Worm (Caenorhabditis elegans) whole organism, young adult: ENCODE data around the gene sec-23.

Experiments
- B0336.3 ChIP-seq: fragments of 200-800 bp; sonication (Bioruptor generic); IDR thresholded peaks from 2 replicates; pipeline ENCODE4 v1.3.6; 2022; ENCODE audit warnings: missing genetic modification characterization, missing compliant biosample characterization
- C17E4.6 ChIP-seq: fragments of 200-800 bp; sonication (Bioruptor generic); IDR thresholded peaks from 2 replicates; pipeline ENCODE4 v1.3.6; 2022; ENCODE audit warnings: missing genetic modification reagents, missing genetic modification characterization, missing compliant biosample characterization
- D2030.7 ChIP-seq: fragments of 200-800 bp; sonication (Bioruptor generic); IDR thresholded peaks from 2 replicates; pipeline ENCODE4 v1.3.6; 2022; ENCODE audit warnings: missing genetic modification reagents, missing genetic modification characterization, missing compliant biosample characterization
- F37B4.10 ChIP-seq: fragments of 200-800 bp; sonication (Bioruptor generic); IDR thresholded peaks from 2 replicates; pipeline ENCODE4 v1.3.6; 2022; ENCODE audit warnings: missing genetic modification characterization, missing compliant biosample characterization
- F57A8.1 ChIP-seq: fragments of 200-800 bp; sonication (Bioruptor generic); optimal IDR thresholded peaks from 2 replicates; lab custom pipeline; 2018; ENCODE audit warnings: mild to moderate bottlenecking, missing genetic modification characterization, moderate library complexity, missing compliant biosample characterization
- Y53G8AR.9 ChIP-seq: fragments of 200-800 bp; sonication (Bioruptor generic); conservative IDR thresholded peaks from 2 replicates; pipeline ENCODE4 v1.3.6; 2022; ENCODE audit warnings: missing genetic modification reagents, missing genetic modification characterization, missing compliant biosample characterization
- Y79H2A.3 ChIP-seq: fragments of 200-800 bp; sonication (Bioruptor generic); conservative IDR thresholded peaks from 2 replicates; pipeline ENCODE4 v1.3.6; 2022; ENCODE audit warnings: missing genetic modification reagents, missing genetic modification characterization, missing compliant biosample characterization
- Y95B8A.8 ChIP-seq: fragments of 200-800 bp; sonication (Bioruptor generic); IDR thresholded peaks from 2 replicates; pipeline ENCODE4 v1.3.6; 2022; ENCODE audit warnings: missing genetic modification reagents, missing genetic modification characterization, missing compliant biosample characterization
- atf-7 ChIP-seq: sonication (generic microtip); optimal IDR thresholded peaks from 2 replicates; lab custom pipeline; 2017; ENCODE audit warnings: mild to moderate bottlenecking, missing genetic modification characterization, missing compliant biosample characterization
- attf-3 ChIP-seq: fragments of 200-800 bp; sonication (Bioruptor generic); conservative IDR thresholded peaks from 2 replicates; pipeline ENCODE4 v1.3.6; 2022; ENCODE audit warnings: missing genetic modification reagents, missing genetic modification characterization, missing compliant biosample characterization
- attf-5 ChIP-seq: fragments of 200-800 bp; sonication (Bioruptor generic); optimal IDR thresholded peaks from 2 replicates; lab custom pipeline; 2018; ENCODE audit warnings: mild to moderate bottlenecking, missing genetic modification characterization, missing compliant biosample characterization
- attf-6 ChIP-seq: fragments of 200-800 bp; sonication (Bioruptor generic); IDR thresholded peaks from 2 replicates; pipeline ENCODE4 v1.3.6; 2022; ENCODE audit warnings: missing genetic modification reagents, missing genetic modification characterization, missing compliant biosample characterization
- bed-1 ChIP-seq: fragments of 200-800 bp; sonication (Bioruptor generic); IDR thresholded peaks from 2 replicates; pipeline ENCODE4 v1.3.6; 2022; ENCODE audit warnings: missing genetic modification reagents, missing genetic modification characterization, missing compliant biosample characterization
- ccch-3 ChIP-seq: fragments of 200-800 bp; sonication (Bioruptor generic); optimal IDR thresholded peaks from 2 replicates; lab custom pipeline; 2018; ENCODE audit warnings: mild to moderate bottlenecking, missing genetic modification characterization, missing compliant biosample characterization
- chd-7 ChIP-seq: sonication (generic microtip); optimal IDR thresholded peaks from 2 replicates; lab custom pipeline; 2016; ENCODE audit warnings: mild to moderate bottlenecking, missing genetic modification characterization, moderate library complexity, missing compliant biosample characterization
- die-1 ChIP-seq: sonication (generic microtip); optimal IDR thresholded peaks from 2 replicates; lab custom pipeline; 2016; ENCODE audit warnings: missing genotype, mild to moderate bottlenecking, missing genetic modification characterization, missing compliant biosample characterization
- dox-1 ChIP-seq: fragments of 200-800 bp; sonication (Bioruptor generic); IDR thresholded peaks from 2 replicates; pipeline ENCODE4 v1.3.6; 2022; ENCODE audit warnings: missing genetic modification reagents, missing genetic modification characterization, missing compliant biosample characterization
- dpl-1 ChIP-seq: fragments of 150-350 bp; optimal IDR thresholded peaks from 2 replicates; lab custom pipeline; 2014; ENCODE audit warnings: missing biosample characterization, missing genetic modification reagents, missing genetic modification characterization
- egl-18 ChIP-seq: fragments of 200-800 bp; sonication (Bioruptor generic); IDR thresholded peaks from 2 replicates; pipeline ENCODE4 v1.3.6; 2022; ENCODE audit warnings: missing genetic modification reagents, missing genetic modification characterization, missing compliant biosample characterization
- ekl-4 ChIP-seq: fragments of 200-800 bp; sonication (Bioruptor generic); IDR thresholded peaks from 2 replicates; pipeline ENCODE4 v1.3.6; 2022; ENCODE audit warnings: missing genetic modification reagents, missing genetic modification characterization, missing compliant biosample characterization
- fkh-3 ChIP-seq: sonication (generic microtip); optimal IDR thresholded peaks from 2 replicates; lab custom pipeline; 2016; ENCODE audit warnings: mild to moderate bottlenecking, missing genetic modification characterization, missing compliant biosample characterization
- him-1 ChIP-seq: sonication (generic microtip); optimal IDR thresholded peaks from 2 replicates; lab custom pipeline; 2016; ENCODE audit warnings: missing genotype, missing genetic modification reagents, missing genetic modification characterization, missing compliant biosample characterization
- hlh-12 ChIP-seq: sonication (generic microtip); optimal IDR thresholded peaks from 2 replicates; lab custom pipeline; 2016; ENCODE audit warnings: missing genetic modification characterization, missing compliant biosample characterization
- hmg-1.2 ChIP-seq: fragments of 200-800 bp; sonication (Bioruptor generic); IDR thresholded peaks from 2 replicates; pipeline ENCODE4 v1.3.6; 2022; ENCODE audit warnings: missing genetic modification reagents, missing genetic modification characterization, missing compliant biosample characterization
- lag-1 ChIP-seq: fragments of 200-800 bp; sonication (Bioruptor generic); IDR thresholded peaks from 2 replicates; pipeline ENCODE4 v1.3.6; 2022; ENCODE audit warnings: missing genetic modification reagents, missing genetic modification characterization, missing compliant biosample characterization
- lin-26 ChIP-seq: fragments of 200-800 bp; sonication (Bioruptor generic); IDR thresholded peaks from 2 replicates; pipeline ENCODE4 v1.3.6; 2022; ENCODE audit warnings: missing genetic modification reagents, missing genetic modification characterization, missing compliant biosample characterization
- lin-40 ChIP-seq: sonication (generic microtip); optimal IDR thresholded peaks from 2 replicates; lab custom pipeline; 2016; ENCODE audit warnings: missing genetic modification characterization, mild to moderate bottlenecking, missing compliant biosample characterization, missing genotype, missing genetic modification reagents
- lsl-1 ChIP-seq: fragments of 200-800 bp; sonication (Bioruptor generic); optimal IDR thresholded peaks from 2 replicates; lab custom pipeline; 2018; ENCODE audit warnings: mild to moderate bottlenecking, missing genetic modification characterization, moderate library complexity, missing compliant biosample characterization
- madf-10 ChIP-seq: sonication (generic microtip); optimal IDR thresholded peaks from 2 replicates; lab custom pipeline; 2016; ENCODE audit warnings: mild to moderate bottlenecking, missing genetic modification characterization, missing compliant biosample characterization
- madf-8 ChIP-seq: fragments of 200-800 bp; sonication (Bioruptor generic); conservative IDR thresholded peaks from 2 replicates; pipeline ENCODE4 v1.3.6; 2022; ENCODE audit warnings: missing genetic modification reagents, missing genetic modification characterization, missing compliant biosample characterization
- mcd-1 ChIP-seq: fragments of 200-800 bp; sonication (Bioruptor generic); IDR thresholded peaks from 2 replicates; pipeline ENCODE4 v1.3.6; 2022; ENCODE audit warnings: missing genetic modification reagents, missing genetic modification characterization, missing compliant biosample characterization
- mxl-1 ChIP-seq: sonication (generic microtip); optimal IDR thresholded peaks from 2 replicates; lab custom pipeline; 2016; ENCODE audit warnings: missing genetic modification characterization, missing compliant biosample characterization
- nfyb-1 ChIP-seq: fragments of 200-800 bp; sonication (Bioruptor generic); IDR thresholded peaks from 2 replicates; pipeline ENCODE4 v1.3.6; 2022; ENCODE audit warnings: missing genetic modification reagents, missing genetic modification characterization, missing compliant biosample characterization
- nhr-27 ChIP-seq: fragments of 200-800 bp; sonication (Bioruptor generic); optimal IDR thresholded peaks from 2 replicates; lab custom pipeline; 2018; ENCODE audit warnings: mild to moderate bottlenecking, missing genetic modification characterization, moderate library complexity, missing compliant biosample characterization
- nhr-80 ChIP-seq: sonication (generic microtip); optimal IDR thresholded peaks from 2 replicates; lab custom pipeline; 2016; ENCODE audit warnings: missing genetic modification characterization, missing compliant biosample characterization
- rcor-1 ChIP-seq: fragments of 200-800 bp; sonication (Bioruptor generic); IDR thresholded peaks from 2 replicates; pipeline ENCODE4 v1.3.6; 2022; ENCODE audit warnings: missing genetic modification reagents, missing genetic modification characterization, missing compliant biosample characterization
- snpc-3.4 ChIP-seq: sonication (generic microtip); optimal IDR thresholded peaks from 2 replicates; lab custom pipeline; 2017; ENCODE audit warnings: missing genetic modification characterization, mild to moderate bottlenecking, missing compliant biosample characterization, antibody characterized with exemption, moderate library complexity, missing genotype, missing genetic modification reagents
- snpc-4 ChIP-seq, 5 experiments: fragments of 150-350 bp in 1 of 5; sonication (generic microtip) in 4 of 5; optimal IDR thresholded peaks; 2 replicates each; lab custom pipeline; 2014 to 2018; ENCODE audit warnings: missing genetic modification characterization in 5 of 5, missing biosample characterization in 3 of 5, antibody characterized with exemption in 2 of 5, mild to moderate bottlenecking in 2 of 5, missing compliant biosample characterization in 2 of 5, missing genotype in 2 of 5, moderate library complexity in 2 of 5, missing genetic modification reagents in 1 of 5
- somi-1 ChIP-seq: fragments of 200-800 bp; sonication (Bioruptor generic); optimal IDR thresholded peaks from 2 replicates; lab custom pipeline; 2018; ENCODE audit warnings: mild to moderate bottlenecking, missing genetic modification characterization, missing compliant biosample characterization
- sptf-2 ChIP-seq: fragments of 200-800 bp; sonication (Bioruptor generic); optimal IDR thresholded peaks from 2 replicates; lab custom pipeline; 2018; ENCODE audit warnings: mild to moderate bottlenecking, missing genetic modification characterization, missing compliant biosample characterization
- unc-62 ChIP-seq: fragments of 150-350 bp; optimal IDR thresholded peaks from 2 replicates; lab custom pipeline; 2014; ENCODE audit warnings: missing biosample characterization, missing genetic modification reagents, missing genetic modification characterization
- ztf-18 ChIP-seq: sonication (generic microtip); optimal IDR thresholded peaks from 2 replicates; lab custom pipeline; 2016; ENCODE audit warnings: missing genotype, mild to moderate bottlenecking, missing genetic modification characterization, missing compliant biosample characterization
- ztf-28 ChIP-seq: fragments of 200-800 bp; sonication (Bioruptor generic); IDR thresholded peaks from 2 replicates; pipeline ENCODE4 v1.3.6; 2022; ENCODE audit warnings: missing genetic modification reagents, missing genetic modification characterization, missing compliant biosample characterization

sec-23 gene

ce11 chrV:20068389-20068788 is 22.7 kb upstream of the sec-23 start:
- no peak for TF ChIP-seq lin-40 (tag; lab: Kevin White, UChicago)
- no peak for TF ChIP-seq mcd-1 (GFP tag; lab: Robert Waterston, UW)
- TF ChIP-seq D2030.7 (GFP tag; lab: Robert Waterston, UW): no peak
- TF ChIP-seq snpc-3.4 (tag; lab: Kevin White, UChicago): no peak
- no peak for TF ChIP-seq him-1 (tag; lab: Kevin White, UChicago)
- TF ChIP-seq egl-18: no peak
- TF ChIP-seq dpl-1 (GFP tag; lab: Kevin White, UChicago): no peak
- TF ChIP-seq C17E4.6 (GFP tag; lab: Robert Waterston, UW): no peak
- TF ChIP-seq madf-10: no peak
- TF ChIP-seq lsl-1: no peak
- no peak for TF ChIP-seq ekl-4
- no peak for TF ChIP-seq mxl-1 (tag; lab: Kevin White, UChicago)
- TF ChIP-seq nhr-27 (tag; lab: Kevin White, UChicago): no peak
- TF ChIP-seq attf-3 (GFP tag; lab: Robert Waterston, UW): no peak
- TF ChIP-seq fkh-3 (tag; lab: Kevin White, UChicago): no peak
- no peak for TF ChIP-seq die-1
- TF ChIP-seq Y95B8A.8 (GFP tag; lab: Robert Waterston, UW): no peak
- no peak for TF ChIP-seq atf-7 (tag; lab: Kevin White, UChicago)
- TF ChIP-seq madf-8 (GFP tag; lab: Robert Waterston, UW): no peak
- no peak for TF ChIP-seq ztf-18 (tag; lab: Kevin White, UChicago)

DNA sequence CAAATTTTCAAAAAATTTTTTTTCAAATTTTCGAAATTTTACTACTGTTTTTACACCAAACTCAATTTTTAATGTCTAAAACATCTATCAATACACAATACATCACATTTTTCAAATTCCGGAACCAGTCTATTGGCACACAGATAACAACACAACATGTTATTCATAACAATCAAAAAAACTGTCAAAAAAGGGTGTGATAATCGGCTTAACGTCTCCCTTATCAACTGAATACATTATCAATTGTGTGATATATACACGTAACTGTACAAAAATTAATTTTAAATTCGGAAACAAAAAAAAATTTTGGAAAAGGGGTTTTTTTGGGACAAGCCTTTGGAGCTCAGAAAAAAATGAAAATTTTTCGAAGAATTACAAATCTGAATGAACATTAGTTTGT is 16.7 kb upstream of the sec-23 start:
- no peak for TF ChIP-seq ztf-28 (GFP tag; lab: Robert Waterston, UW)
- TF ChIP-seq bed-1 (GFP tag; lab: Robert Waterston, UW): no peak
- TF ChIP-seq nfyb-1: no peak
- TF ChIP-seq nhr-80: peak; percentile 24
- TF ChIP-seq chd-7: no peak
- TF ChIP-seq unc-62 (GFP tag; lab: Kevin White, UChicago): peak; percentile 73
- no peak for TF ChIP-seq F57A8.1 (GFP tag; lab: Kevin White, UChicago)
- no peak for TF ChIP-seq ccch-3 (GFP tag; lab: Kevin White, UChicago)
- no peak for TF ChIP-seq attf-5 (GFP tag; lab: Kevin White, UChicago)

ce11 chrV:20087635-20088034 is 3.4 kb upstream of the sec-23 start, which contains the start of gene fre-1:
fre-1 (minus strand) TSS chrV:20087735.
- TF ChIP-seq snpc-3.4 (tag; lab: Kevin White, UChicago): no peak
- no peak for TF ChIP-seq nhr-27 (tag; lab: Kevin White, UChicago)
- TF ChIP-seq hlh-12: no peak
- no peak for TF ChIP-seq Y95B8A.8 (GFP tag; lab: Robert Waterston, UW)
- no peak for TF ChIP-seq lag-1 (GFP tag; lab: Robert Waterston, UW)
- no peak for TF ChIP-seq die-1
- no peak for TF ChIP-seq lin-26 (GFP tag; lab: Robert Waterston, UW)
- TF ChIP-seq sptf-2 (GFP tag; lab: Kevin White, UChicago): no peak
- TF ChIP-seq somi-1 (GFP tag; lab: Kevin White, UChicago): no peak
- TF ChIP-seq B0336.3: no peak
- TF ChIP-seq unc-62 (GFP tag; lab: Kevin White, UChicago): no peak

- TF ChIP-seq attf-6 (GFP tag; lab: Robert Waterston, UW) (peak; percentile 84), Y95B8A.8 (GFP tag; lab: Robert Waterston, UW) (peak; percentile 72), snpc-4 (GFP tag; optimal IDR thresholded peaks at IDR 0.05; lab: Kevin White, UChicago) (peak; percentile 88), snpc-4 (tag; optimal IDR thresholded peaks at IDR 0.05; lab: Kevin White, UChicago) (peak; percentile 56 to 95 (median 90)), lin-26 (GFP tag; lab: Robert Waterston, UW) (peak; percentile 17; the same call in 1 of the 2 replicates), rcor-1 (GFP tag; lab: Robert Waterston, UW) (peak; percentile 63), lsl-1 (peak; percentile 49), nfyb-1 (0 out of 2 replicates have a peak, but pooled peaks have one; percentile 32), F37B4.10 (GFP tag; lab: Robert Waterston, UW) (0 out of 2 replicates have a peak, but pooled peaks have one; percentile 58), hmg-1.2 (peak; percentile 77), ztf-28 (GFP tag; lab: Robert Waterston, UW) (peak; percentile 60; the same call in 1 of the 2 replicates), dox-1 (GFP tag; lab: Robert Waterston, UW) (peak; percentile 88), attf-3 (GFP tag; lab: Robert Waterston, UW) (peak; percentile 44; the same call in 1 of the 2 replicates), Y53G8AR.9 (GFP tag; lab: Robert Waterston, UW) (peak; percentile 70; the same call in 1 of the 2 replicates), Y79H2A.3 (0 out of 2 replicates have a peak, but pooled peaks have one; percentile 14), D2030.7 (GFP tag; lab: Robert Waterston, UW) (peak; percentile 99)
Observed at ce11 chrV:20088340-20088739, 2.7 kb upstream of the sec-23 start.
